Fruit fly (Drosophila melanogaster): Measurements from ENCODE around the gene sNPF.

- TF ChIP-seq CG33557 (GFP tag; optimal IDR thresholded peaks at IDR 0.05) (no peak), dati (GFP tag; IDR thresholded peaks at IDR 0.05) (no peak), insv (GFP tag; optimal IDR thresholded peaks at IDR 0.05) (no peak)
Observed at dm6 chr2L:20084068-20084651, 56.4 kb downstream of the sNPF start.

Data from whole organism, embryonic.